Fruit fly (Drosophila melanogaster): ENCODE data around the gene lds.

The lds gene

dm6 chr3R:7920196-7920595 lies at the start of gene lds, which contains the start of gene CG10445 (continued):
- TF ChIP-seq Hand (GFP tag; optimal IDR thresholded peaks at IDR 0.05) (no peak), CG8290 (GFP tag; optimal IDR thresholded peaks at IDR 0.05) (no peak), CG8290 (tag; optimal IDR thresholded peaks at IDR 0.05) (no peak), CG3838 (GFP tag; optimal IDR thresholded peaks at IDR 0.05) (no peak), Dll (GFP tag; IDR thresholded peaks at IDR 0.05; ENCODE audit: partially characterized antibody) (peak; percentile 87), CG4707 (GFP tag; optimal IDR thresholded peaks at IDR 0.05) (no peak), slou (GFP tag; optimal IDR thresholded peaks at IDR 0.05) (no peak), CG3281 (GFP tag; optimal IDR thresholded peaks at IDR 0.05) (no peak), B-H1 (GFP tag; IDR thresholded peaks at IDR 0.05) (no peak), BEAF-32 (GFP tag; optimal IDR thresholded peaks at IDR 0.05) (peak; percentile 85), oc (tag; optimal IDR thresholded peaks at IDR 0.05) (no peak), CG10462 (GFP tag; optimal IDR thresholded peaks at IDR 0.05) (no peak), ase (GFP tag; IDR thresholded peaks at IDR 0.05) (no peak), ash1 (GFP tag; optimal IDR thresholded peaks at IDR 0.05) (no peak), Chrac-16 (GFP tag; optimal IDR thresholded peaks at IDR 0.05) (no peak), Fer2 (tag; optimal IDR thresholded peaks at IDR 0.05) (no peak), z (GFP tag; IDR thresholded peaks at IDR 0.05) (no peak), Awh (GFP tag; IDR thresholded peaks at IDR 0.05) (no peak), Abd-B (GFP tag; optimal IDR thresholded peaks at IDR 0.05) (no peak), CG4282 (GFP tag; optimal IDR thresholded peaks at IDR 0.05) (no peak), lola (GFP tag; optimal IDR thresholded peaks at IDR 0.05) (no peak), yki (optimal IDR thresholded peaks at IDR 0.05) (no peak), CG2120 (GFP tag; optimal IDR thresholded peaks at IDR 0.05) (peak; percentile 23), Optix (GFP tag; IDR thresholded peaks at IDR 0.05) (no peak), Hr78 (GFP tag; optimal IDR thresholded peaks at IDR 0.05) (no peak), odd (GFP tag; optimal IDR thresholded peaks at IDR 0.05) (no peak), CG8944 (GFP tag; optimal IDR thresholded peaks at IDR 0.05) (no peak), CG15601 (tag; optimal IDR thresholded peaks at IDR 0.05) (no peak), MBD-R2 (GFP tag; IDR thresholded peaks at IDR 0.05) (peak; percentile 90), bcd (GFP tag; optimal IDR thresholded peaks at IDR 0.05) (no peak), CG34224 (GFP tag; IDR thresholded peaks at IDR 0.05; ENCODE audit: partially characterized antibody) (peak; percentile 76), CG4404 (GFP tag; IDR thresholded peaks at IDR 0.05) (no peak), Six4 (GFP tag; optimal IDR thresholded peaks at IDR 0.05) (no peak), CG32532 (GFP tag; IDR thresholded peaks at IDR 0.05) (no peak), usp (GFP tag; optimal IDR thresholded peaks at IDR 0.05) (no peak), CG1603 (tag; optimal IDR thresholded peaks at IDR 0.05) (peak; percentile 89), CG16779 (GFP tag; IDR thresholded peaks at IDR 0.05) (no peak), C15 (GFP tag; IDR thresholded peaks at IDR 0.05) (no peak), CG6765 (GFP tag; optimal IDR thresholded peaks at IDR 0.05) (no peak), onecut (GFP tag; IDR thresholded peaks at IDR 0.05) (no peak), klu (GFP tag; IDR thresholded peaks at IDR 0.05) (no peak), trh (GFP tag; optimal IDR thresholded peaks at IDR 0.05) (no peak), ind (GFP tag; optimal IDR thresholded peaks at IDR 0.05) (peak; percentile 7), CG6813 (GFP tag; optimal IDR thresholded peaks at IDR 0.05) (no peak), CG14441 (GFP tag; IDR thresholded peaks at IDR 0.05) (no peak), kah (GFP tag; optimal IDR thresholded peaks at IDR 0.05) (no peak), Dek (tag; optimal IDR thresholded peaks at IDR 0.05) (no peak), CG32772 (GFP tag; IDR thresholded peaks at IDR 0.05) (no peak), Sin3A (optimal IDR thresholded peaks at IDR 0.05) (peak; percentile 75), nerfin-2 (GFP tag; IDR thresholded peaks at IDR 0.05; ENCODE audit: partially characterized antibody) (peak; percentile 94), CG30403 (GFP tag; optimal IDR thresholded peaks at IDR 0.05) (peak; percentile 18), shn (GFP tag; optimal IDR thresholded peaks at IDR 0.05) (no peak), Drgx (GFP tag; IDR thresholded peaks at IDR 0.05) (no peak)

Measured in whole organism, embryonic.